Fruit fly (Drosophila melanogaster): Measurements from ENCODE around the gene Prp18.

- TF ChIP-seq pan (optimal IDR thresholded peaks at IDR 0.05) (no peak), foxo (GFP tag; optimal IDR thresholded peaks at IDR 0.05) (no peak)
These were observed 33.1 kb upstream of the Prp18 start for dm6 chr3R:19064037-19064664.

All from whole organism, wandering third instar larva.